Fruit fly (Drosophila melanogaster): ENCODE results near the gene Mst27D.

Mst27D gene

dm6 chr2L:7090922-7091321, 30.3 kb upstream of the Mst27D start (continued):
- TF ChIP-seq Pdp1 (GFP tag; optimal IDR thresholded peaks at IDR 0.05): no peak
- peak; percentile 47 for TF ChIP-seq Xrp1 (GFP tag; IDR thresholded peaks at IDR 0.05)
- TF ChIP-seq Aef1 (GFP tag; IDR thresholded peaks at IDR 0.05): peak; percentile 25; the same call in 1 of the 3 replicates
- TF ChIP-seq CG31224 (GFP tag; IDR thresholded peaks at IDR 0.05): no peak
- TF ChIP-seq CG10147 (GFP tag; optimal IDR thresholded peaks at IDR 0.05): peak; percentile 38
- TF ChIP-seq Taf1 (GFP tag; IDR thresholded peaks at IDR 0.05): no peak
- TF ChIP-seq bsh (GFP tag; optimal IDR thresholded peaks at IDR 0.05): peak in 1 of 2 experiments; percentile 3
- peak; percentile 44 for TF ChIP-seq CG7839 (tag; optimal IDR thresholded peaks at IDR 0.05)
- peak in 1 of 2 experiments; percentile 28 for TF ChIP-seq Hr51 (GFP tag; optimal IDR thresholded peaks at IDR 0.05)
- 0 out of 2 replicates have a peak, but pooled peaks have one; percentile 23 for TF ChIP-seq lmd (GFP tag; IDR thresholded peaks at IDR 0.05)
- peak; percentile 31; the same call in 1 of the 2 replicates for TF ChIP-seq slbo (GFP tag; IDR thresholded peaks at IDR 0.05)
- peak; percentile 12 for TF ChIP-seq CG8359 (GFP tag; optimal IDR thresholded peaks at IDR 0.05; ENCODE audit: borderline replicate concordance)
- TF ChIP-seq CG18599 (GFP tag; optimal IDR thresholded peaks at IDR 0.05): peak; percentile 41
- no peak for TF ChIP-seq D (optimal IDR thresholded peaks at IDR 0.05)
- no peak for TF ChIP-seq D (GFP tag; optimal IDR thresholded peaks at IDR 0.05)
- no peak for TF ChIP-seq pan (optimal IDR thresholded peaks at IDR 0.05)
- peak in 1 of 2 experiments; percentile 38 for TF ChIP-seq pan (GFP tag; optimal IDR thresholded peaks at IDR 0.05 in 1 of 2, IDR thresholded peaks at IDR 0.05 in 1 of 2)
- TF ChIP-seq NfI (GFP tag; optimal IDR thresholded peaks at IDR 0.05): peak; percentile 29
- 0 out of 3 replicates have a peak, but pooled peaks have one; percentile 28 for TF ChIP-seq otp (GFP tag; IDR thresholded peaks at IDR 0.05)
- TF ChIP-seq hkb (optimal IDR thresholded peaks at IDR 0.05): no peak
- peak; percentile 63 for TF ChIP-seq hkb (GFP tag; IDR thresholded peaks at IDR 0.05)
- TF ChIP-seq az2 (GFP tag; optimal IDR thresholded peaks at IDR 0.05): peak; percentile 8
- peak; percentile 52; the same call in 2 of the 3 replicates for TF ChIP-seq ci (GFP tag; IDR thresholded peaks at IDR 0.05)
- 0 out of 3 replicates have a peak, but pooled peaks have one; percentile 42 for TF ChIP-seq dysf (GFP tag; IDR thresholded peaks at IDR 0.05)
- no peak for TF ChIP-seq ind (GFP tag; optimal IDR thresholded peaks at IDR 0.05)
- peak; percentile 44; the same call in 1 of the 2 replicates for TF ChIP-seq vvl (GFP tag; IDR thresholded peaks at IDR 0.05)
- no peak for TF ChIP-seq HHEX (GFP tag; optimal IDR thresholded peaks at IDR 0.05)
- TF ChIP-seq H15 (GFP tag; IDR thresholded peaks at IDR 0.05): 0 out of 3 replicates have a peak, but pooled peaks have one; percentile 21
- TF ChIP-seq Dbx (GFP tag; IDR thresholded peaks at IDR 0.05): 0 out of 3 replicates have a peak, but pooled peaks have one; percentile 24
- TF ChIP-seq fd102C (GFP tag; optimal IDR thresholded peaks at IDR 0.05): no peak
- TF ChIP-seq CG15479 (GFP tag; optimal IDR thresholded peaks at IDR 0.05): no peak
- TF ChIP-seq CG17359 (tag; optimal IDR thresholded peaks at IDR 0.05): peak; percentile 3
- peak; percentile 60 for TF ChIP-seq D19A (tag; optimal IDR thresholded peaks at IDR 0.05)
- TF ChIP-seq Blimp-1 (GFP tag; optimal IDR thresholded peaks at IDR 0.05): peak; percentile 33
- no peak for TF ChIP-seq Dfd (GFP tag; optimal IDR thresholded peaks at IDR 0.05)
- peak; percentile 29; the same call in 1 of the 2 replicates for TF ChIP-seq E2f1 (GFP tag; IDR thresholded peaks at IDR 0.05)
- TF ChIP-seq row (GFP tag; IDR thresholded peaks at IDR 0.05): peak; percentile 45; the same call in 2 of the 3 replicates
- peak; percentile 49; the same call in 1 of the 2 replicates for TF ChIP-seq ranshi (GFP tag; IDR thresholded peaks at IDR 0.05)
- TF ChIP-seq CG43689 (GFP tag; IDR thresholded peaks at IDR 0.05): no peak
- peak; percentile 44; the same call in 1 of the 2 replicates for TF ChIP-seq Ptx1 (GFP tag; IDR thresholded peaks at IDR 0.05)
- TF ChIP-seq gcm (GFP tag; optimal IDR thresholded peaks at IDR 0.05): peak; percentile 17
- peak; percentile 22; the same call in 1 of the 2 replicates for TF ChIP-seq CG6689 (GFP tag; IDR thresholded peaks at IDR 0.05)
- peak; percentile 33; the same call in 1 of the 2 replicates for TF ChIP-seq ara (GFP tag; IDR thresholded peaks at IDR 0.05)
- TF ChIP-seq nmo (GFP tag; optimal IDR thresholded peaks at IDR 0.05): peak; percentile 15
- peak; percentile 27; the same call in 1 of the 2 replicates for TF ChIP-seq CG31441 (GFP tag; IDR thresholded peaks at IDR 0.05)
- TF ChIP-seq grau (tag; optimal IDR thresholded peaks at IDR 0.05): peak; percentile 37
- TF ChIP-seq CG11696 (GFP tag; IDR thresholded peaks at IDR 0.05): peak; percentile 69

Data from whole organism, embryonic.